Fruit fly (Drosophila melanogaster): ENCODE measurements around the gene CG33631.
A peak's percentile ranks its signal among the peaks of the same experiment; 100 is the strongest.

CG33631 gene

dm6 chr3R:10048842-10049527, 14.8 kb upstream of the CG33631 start, which contains the start of gene ohgt:
TSS of gene ohgt (plus strand) at chr3R:10049199.
- no peak for TF ChIP-seq noc (tag; optimal IDR thresholded peaks at IDR 0.05)

- TF ChIP-seq noc (tag; optimal IDR thresholded peaks at IDR 0.05) = no peak
These were observed 11.0 kb upstream of the CG33631 start, which contains the start of the genes Fancl and Npc2e for dm6 chr3R:10052695-10053382. TSS of gene Fancl (minus strand) at chr3R:10052869. TSS of gene Npc2e (plus strand) at chr3R:10053332.

- no peak for TF ChIP-seq noc (tag; optimal IDR thresholded peaks at IDR 0.05)
These were observed 10.2 kb upstream of the CG33631 start for dm6 chr3R:10053559-10053958.

- TF ChIP-seq noc (tag; optimal IDR thresholded peaks at IDR 0.05) = peak; percentile 88
These were observed 9.4 kb upstream of the CG33631 start for dm6 chr3R:10054278-10054975.

dm6 chr3R:10055004-10055403, 8.8 kb upstream of the CG33631 start:
- TF ChIP-seq noc (tag; optimal IDR thresholded peaks at IDR 0.05) = no peak

dm6 chr3R:10055951-10056350, 7.9 kb upstream of the CG33631 start, which contains the start of gene Npc2d:
TSS of gene Npc2d (minus strand) at chr3R:10056083.
- no peak for TF ChIP-seq noc (tag; optimal IDR thresholded peaks at IDR 0.05)

- no peak for TF ChIP-seq noc (tag; optimal IDR thresholded peaks at IDR 0.05)
These were observed 7.2 kb upstream of the CG33631 start for dm6 chr3R:10056647-10057046.

- peak; percentile 61 for TF ChIP-seq noc (tag; optimal IDR thresholded peaks at IDR 0.05)
These were observed 4.4 kb upstream of the CG33631 start for dm6 chr3R:10059358-10059757.

dm6 chr3R:10059952-10060351, 3.9 kb upstream of the CG33631 start, which contains the start of gene Npc2c:
TSS of gene Npc2c (plus strand) at chr3R:10060252.
- TF ChIP-seq noc (tag; optimal IDR thresholded peaks at IDR 0.05) = no peak

- TF ChIP-seq noc (tag; optimal IDR thresholded peaks at IDR 0.05) = no peak
These were observed 1.5 kb upstream of the CG33631 start, which contains the start of gene CG33630 for dm6 chr3R:10062324-10062723. TSS of gene CG33630 (plus strand) at chr3R:10062624.

dm6 chr3R:10066470-10066869, 2.7 kb downstream of the CG33631 start, which contains the start of gene CG33783:
TSS of gene CG33783 (plus strand) at chr3R:10066770.
- no peak for TF ChIP-seq noc (tag; optimal IDR thresholded peaks at IDR 0.05)

dm6 chr3R:10067605-10068004, 3.8 kb downstream of the CG33631 start, which contains the start of gene CG33784:
TSS of gene CG33784 (plus strand) at chr3R:10067905.
- TF ChIP-seq noc (tag; optimal IDR thresholded peaks at IDR 0.05) = no peak

dm6 chr3R:10068780-10069179, 5.0 kb downstream of the CG33631 start:
- no peak for TF ChIP-seq noc (tag; optimal IDR thresholded peaks at IDR 0.05)

- TF ChIP-seq noc (tag; optimal IDR thresholded peaks at IDR 0.05) = no peak
These were observed 6.4 kb downstream of the CG33631 start for dm6 chr3R:10070195-10070594.

- TF ChIP-seq noc (tag; optimal IDR thresholded peaks at IDR 0.05) = no peak
These were observed 7.0 kb downstream of the CG33631 start, which contains the start of gene nerfin-2 for dm6 chr3R:10070817-10071216. TSS of gene nerfin-2 (plus strand) at chr3R:10071117.

dm6 chr3R:10075323-10075788, 11.5 kb downstream of the CG33631 start, which contains the start of gene Alp13:
TSS of gene Alp13 (minus strand) at chr3R:10075373.
- TF ChIP-seq noc (tag; optimal IDR thresholded peaks at IDR 0.05) = no peak
